Fruit fly (Drosophila melanogaster): ENCODE measurements around the gene His3.3B.

The His3.3B gene

DNA sequence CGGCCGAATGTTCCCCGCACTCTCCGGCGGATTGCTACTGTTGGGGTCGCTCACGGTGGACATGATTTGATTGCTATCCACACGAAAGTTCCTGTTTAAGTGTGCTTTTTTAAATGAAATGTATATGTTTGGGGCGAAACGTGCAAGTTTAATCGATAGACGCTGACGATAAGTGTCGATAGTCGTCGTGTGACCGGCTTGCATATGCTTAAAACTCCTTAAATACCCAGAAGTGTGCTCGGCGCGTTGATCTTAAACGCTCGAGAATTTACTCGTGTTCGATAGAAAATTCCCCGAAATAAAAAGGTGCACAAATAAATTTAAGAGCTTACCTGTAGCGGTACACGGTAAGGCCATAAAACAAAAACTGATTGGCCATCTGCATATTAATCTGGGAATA is 5.4 kb upstream of the His3.3B start, which contains the start of the genes Zpr1 and CG44532:
Zpr1 (minus strand) TSS at position 179 of the 400 bp plus-strand sequence.
CG44532 (plus strand) TSS at position 181 of the 400 bp plus-strand sequence.
- no peak for TF ChIP-seq noc (tag; optimal IDR thresholded peaks at IDR 0.05)

- no peak for TF ChIP-seq noc (tag; optimal IDR thresholded peaks at IDR 0.05)
Measured at dm6 chrX:9159736-9160135, 3.3 kb upstream of the His3.3B start, which contains the start of gene NdufA3. NdufA3 (minus strand) TSS chrX:9160052.

- no peak for TF ChIP-seq noc (tag; optimal IDR thresholded peaks at IDR 0.05)
Measured at dm6 chrX:9158366-9158765, 1.9 kb upstream of the His3.3B start, which contains the start of the genes Ost48 and Dlip1. Ost48 (minus strand) TSS chrX:9158515. Dlip1 (plus strand) TSS chrX:9158622.

dm6 chrX:9155715-9156387 is 618 bp downstream of the His3.3B start:
- TF ChIP-seq noc (tag; optimal IDR thresholded peaks at IDR 0.05): no peak

dm6 chrX:9155134-9155533 is 1.3 kb downstream of the His3.3B start:
- peak; percentile 26 for TF ChIP-seq noc (tag; optimal IDR thresholded peaks at IDR 0.05)

dm6 chrX:9152127-9152598 is 4.3 kb downstream of the His3.3B start:
- peak; percentile 51 for TF ChIP-seq noc (tag; optimal IDR thresholded peaks at IDR 0.05)

DNA sequence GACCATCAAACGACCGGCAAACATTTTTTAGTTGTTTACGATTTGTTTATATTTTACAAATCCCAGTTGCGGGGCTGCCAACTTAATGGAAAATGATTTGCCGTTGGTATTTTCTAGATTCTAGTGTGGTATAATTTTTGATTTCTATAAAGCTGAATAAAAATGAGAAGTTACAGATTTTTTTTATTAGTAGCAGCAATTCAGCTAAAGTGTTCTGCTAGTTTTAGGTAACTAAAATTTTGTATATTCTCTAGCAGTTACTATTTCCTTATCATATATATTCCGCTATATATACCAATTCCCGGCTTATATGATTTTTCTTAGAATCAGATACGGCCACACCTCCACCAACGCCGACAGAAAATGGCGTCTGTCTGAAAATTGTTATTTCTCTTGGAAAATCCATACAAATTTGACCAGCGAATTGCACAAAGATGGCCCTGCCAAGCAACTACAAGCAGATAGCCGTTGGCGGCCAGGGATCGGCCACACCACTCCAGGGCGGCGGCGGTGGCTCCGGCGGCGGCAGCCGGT is 7.4 kb downstream of the His3.3B start, which contains the start of the genes fh and Bap111:
fh (minus strand) TSS at position 83 of the 534 bp plus-strand sequence.
Bap111 (plus strand) TSS at position 321 of the 534 bp plus-strand sequence.
- no peak for TF ChIP-seq noc (tag; optimal IDR thresholded peaks at IDR 0.05)

DNA sequence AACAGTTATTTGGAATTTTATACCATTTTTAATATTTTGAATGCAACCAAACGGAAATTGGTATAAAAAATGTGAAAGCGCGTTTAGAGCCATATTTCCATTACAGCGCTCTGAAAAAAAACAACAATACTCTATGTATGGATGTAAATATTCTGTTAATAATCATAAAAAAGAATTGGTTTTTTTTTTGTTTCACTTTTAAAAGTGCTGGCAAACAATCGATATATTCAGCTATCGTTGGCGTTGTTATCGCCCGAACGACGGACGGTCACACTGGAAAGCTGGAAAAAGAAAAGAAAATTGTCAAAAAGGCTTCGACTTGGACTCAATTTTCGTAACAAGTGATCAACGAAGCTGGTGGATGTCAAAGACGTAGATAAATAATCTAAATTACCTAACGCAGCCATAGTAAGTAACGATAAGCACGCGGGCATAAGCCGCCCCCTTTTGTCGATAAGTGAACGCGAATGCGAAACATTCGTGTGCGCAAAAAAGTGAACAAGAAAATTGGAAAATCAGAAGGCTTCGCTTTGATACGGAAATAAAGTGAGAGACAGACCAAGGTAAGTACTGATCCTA is 14.2 kb downstream of the His3.3B start, which contains the start of gene CG7065:
CG7065 (plus strand) TSS at position 270 of the 579 bp plus-strand sequence.
- no peak for TF ChIP-seq noc (tag; optimal IDR thresholded peaks at IDR 0.05)

DNA sequence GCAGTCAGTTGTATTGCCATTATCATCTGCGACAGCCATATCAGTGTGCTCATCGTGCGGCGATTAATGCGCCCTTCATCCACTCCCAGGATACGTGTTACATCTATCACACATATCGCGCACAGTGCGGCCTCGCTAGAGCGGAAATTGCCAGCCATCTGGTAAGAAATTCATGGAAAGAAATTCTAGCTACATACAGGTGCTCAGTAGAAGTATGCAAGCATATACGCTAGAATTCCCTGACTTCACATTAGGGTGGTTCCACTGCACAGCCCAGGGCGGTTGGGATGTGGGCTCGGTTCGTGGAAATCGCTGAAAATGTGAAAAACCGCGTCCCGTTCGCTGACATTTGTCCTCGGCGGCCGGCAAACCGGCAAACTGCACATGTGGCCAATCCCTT is 15.2 kb downstream of the His3.3B start:
- no peak for TF ChIP-seq noc (tag; optimal IDR thresholded peaks at IDR 0.05)

dm6 chrX:9139138-9139537 is 17.3 kb downstream of the His3.3B start:
- no peak for TF ChIP-seq noc (tag; optimal IDR thresholded peaks at IDR 0.05)

dm6 chrX:9136776-9137550 is 19.5 kb downstream of the His3.3B start:
- no peak for TF ChIP-seq noc (tag; optimal IDR thresholded peaks at IDR 0.05)

- TF ChIP-seq noc (tag; optimal IDR thresholded peaks at IDR 0.05): no peak
Measured at dm6 chrX:9134922-9135453, 21.5 kb downstream of the His3.3B start, which contains the start of gene fend. fend (minus strand) TSS chrX:9135099.

DNA sequence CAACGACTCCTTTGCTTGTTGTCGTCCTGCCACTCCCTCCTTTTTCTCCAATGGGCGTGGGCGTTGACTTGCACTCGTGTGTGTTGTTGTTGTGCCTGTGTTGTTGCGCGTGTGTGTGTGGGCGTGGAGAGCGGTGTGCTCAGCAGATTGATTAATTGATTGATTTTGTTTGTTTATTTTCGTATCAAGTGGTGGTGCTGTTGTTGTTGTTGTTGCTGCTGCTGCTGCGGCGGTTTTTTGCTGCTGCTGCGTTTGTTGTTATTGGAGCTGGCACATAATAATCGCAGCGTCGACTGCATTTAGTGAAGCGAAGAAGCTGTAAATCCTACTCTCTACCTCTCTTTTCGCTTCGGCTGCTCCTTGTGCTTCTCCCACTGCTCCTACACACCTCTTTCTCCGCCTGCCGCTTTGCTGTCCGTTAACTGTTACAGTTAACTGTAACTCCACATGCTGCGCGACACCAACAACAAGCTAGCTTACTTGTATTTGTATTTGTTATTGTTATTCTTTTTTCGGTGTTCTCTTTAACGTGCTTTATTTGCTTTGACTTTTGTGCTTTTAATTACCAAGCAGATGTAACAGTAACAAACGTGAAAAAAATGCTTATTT is 22.1 kb downstream of the His3.3B start:
- no peak for TF ChIP-seq noc (tag; optimal IDR thresholded peaks at IDR 0.05)

- TF ChIP-seq noc (tag; optimal IDR thresholded peaks at IDR 0.05): no peak
Measured at dm6 chrX:9133577-9134240, 22.8 kb downstream of the His3.3B start.

All from whole organism, larva.